Worm (Caenorhabditis elegans): ENCODE results near the gene lst-5.

Gene lst-5

DNA sequence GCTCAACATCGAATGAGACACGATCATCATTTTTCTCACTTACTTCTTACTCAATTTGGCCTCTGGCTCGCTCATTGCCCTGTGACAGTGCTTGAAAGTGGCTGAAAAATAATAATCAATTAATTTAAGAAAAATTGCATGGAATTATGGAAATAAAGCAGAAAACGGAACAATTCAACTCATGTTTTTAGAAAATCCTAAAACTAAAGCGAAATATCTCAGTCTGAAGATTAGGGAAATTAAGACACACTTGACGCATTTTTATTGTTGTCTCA lies 49.5 kb downstream of the lst-5 start, which contains the start of gene kars-1:
Gene kars-1, minus strand, starts transcription at position 101 of the 275 bp plus-strand sequence.
- TF ChIP-seq unc-62 (GFP tag; optimal IDR thresholded peaks at IDR 0.05), result no peak

DNA sequence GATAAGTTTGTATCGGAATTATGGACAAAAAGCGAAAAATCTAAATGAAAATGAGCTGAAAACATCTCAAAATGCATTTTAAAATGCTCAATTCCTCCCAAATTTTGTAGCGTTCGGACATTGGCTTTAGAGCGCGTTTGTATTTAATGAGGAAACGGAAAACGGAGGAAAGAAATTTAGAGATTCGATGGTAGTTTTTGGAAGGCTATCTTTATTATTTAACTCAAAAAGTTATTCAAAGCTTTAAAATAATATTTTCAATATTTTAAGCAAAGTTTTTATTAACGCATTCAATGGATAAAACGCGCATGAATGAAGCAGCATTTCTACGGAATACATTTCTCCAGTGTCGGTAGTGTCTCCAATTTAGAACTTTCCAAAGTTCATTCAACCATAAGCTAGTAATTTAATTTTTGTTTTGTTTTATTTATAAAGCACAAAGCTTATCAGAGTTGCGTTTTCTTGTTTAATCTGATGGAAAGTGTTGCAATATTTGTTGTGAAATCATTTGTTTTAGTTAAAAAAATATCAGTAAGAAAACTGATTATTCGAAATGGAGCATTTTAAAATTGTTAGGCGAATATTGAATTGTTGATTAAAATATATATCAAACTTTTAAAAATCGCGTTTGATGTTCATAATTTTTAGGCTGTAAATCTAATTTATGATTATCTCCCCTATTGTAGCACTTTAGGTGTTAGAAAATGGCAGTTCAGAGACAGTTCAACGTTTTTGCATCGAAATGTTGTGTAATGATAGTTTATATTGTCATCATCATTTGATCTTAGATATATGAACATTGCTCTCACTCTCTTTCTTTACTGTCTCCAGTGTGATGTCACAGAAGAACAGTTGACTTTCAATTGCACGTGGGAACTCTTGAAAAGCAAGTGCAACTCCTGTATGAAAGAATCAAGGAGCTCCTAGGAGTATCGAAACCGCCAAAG lies 50.1 kb downstream of the lst-5 start:
- no peak for TF ChIP-seq unc-62 (GFP tag; optimal IDR thresholded peaks at IDR 0.05)

DNA sequence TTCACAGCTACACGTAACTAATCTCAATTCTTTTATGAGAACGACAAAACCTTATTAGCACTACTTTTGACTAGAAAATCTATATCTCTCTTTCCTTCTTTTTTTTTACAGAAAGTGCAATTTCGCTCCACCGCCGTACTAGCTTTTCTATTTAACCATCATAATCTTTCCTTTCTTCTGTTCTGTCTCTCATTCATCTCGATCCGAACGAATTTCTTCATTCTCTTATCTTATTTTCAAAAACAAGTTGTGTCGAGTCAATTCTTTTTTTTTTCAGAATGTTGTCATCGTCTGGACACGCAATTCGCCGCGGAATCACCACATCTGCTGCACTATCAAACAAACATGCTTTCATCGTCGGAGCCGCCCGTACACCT lies 50.8 kb downstream of the lst-5 start, which contains the start of gene kat-1:
Gene kat-1, plus strand, starts transcription at position 278 of the 377 bp plus-strand sequence.
- TF ChIP-seq unc-62 (GFP tag; optimal IDR thresholded peaks at IDR 0.05), result no peak

Data from whole organism, dauer.